Worm (Caenorhabditis elegans) whole organism, L1 larva: ENCODE data around the gene cest-2.2.

Experiments
- Y116A8C.19 ChIP-seq: sonication (generic microtip); optimal IDR thresholded peaks from 2 replicates; lab custom pipeline; 2016; ENCODE audit warnings: missing compliant biosample characterization, missing genetic modification characterization, borderline replicate concordance
- ceh-82 ChIP-seq, 3 experiments: fragments of 150-350 bp in 1 of 3; sonication (generic microtip) in 2 of 3; optimal IDR thresholded peaks; 2 replicates each; lab custom pipeline; 2014 to 2017; ENCODE audit warnings: missing biosample characterization in 3 of 3, missing genetic modification characterization in 3 of 3
- elt-3 ChIP-seq, 6 experiments: fragments of 150-350 bp in 1 of 6; sonication (generic microtip); optimal IDR thresholded peaks; 2 replicates each; lab custom pipeline; 2017 to 2018; ENCODE audit warnings: missing biosample characterization in 6 of 6, missing genetic modification characterization in 6 of 6, inconsistent platforms in 1 of 6
- fos-1 ChIP-seq: fragments of 150-350 bp; optimal IDR thresholded peaks from 2 replicates; lab custom pipeline; 2014; ENCODE audit warnings: missing biosample characterization, missing genetic modification characterization
- lin-13 ChIP-seq: fragments of 150-350 bp; optimal IDR thresholded peaks from 2 replicates; lab custom pipeline; 2014; ENCODE audit warnings: missing biosample characterization, missing genetic modification reagents, missing genetic modification characterization
- lsy-2 ChIP-seq, 2 experiments: fragments of 150-350 bp; optimal IDR thresholded peaks; 2 replicates each; lab custom pipeline; 2014; ENCODE audit warnings: missing biosample characterization in 2 of 2, missing genetic modification characterization in 2 of 2
- mep-1 ChIP-seq: fragments of 150-350 bp; optimal IDR thresholded peaks from 2 replicates; lab custom pipeline; 2014; ENCODE audit warnings: missing biosample characterization, missing genetic modification characterization
- nhr-12 ChIP-seq: sonication (generic microtip); optimal IDR thresholded peaks from 2 replicates; lab custom pipeline; 2017; ENCODE audit warnings: missing biosample characterization, missing genetic modification characterization
- nhr-71 ChIP-seq: sonication (generic microtip); optimal IDR thresholded peaks from 2 replicates; lab custom pipeline; 2016; ENCODE audit warnings: mild to moderate bottlenecking, missing genetic modification characterization, moderate library complexity, missing compliant biosample characterization
- skn-1 ChIP-seq: fragments of 150-350 bp; optimal IDR thresholded peaks from 2 replicates; lab custom pipeline; 2014; ENCODE audit warnings: missing biosample characterization, missing genetic modification characterization
- snpc-4 ChIP-seq: fragments of 150-350 bp; optimal IDR thresholded peaks from 2 replicates; lab custom pipeline; 2014; ENCODE audit warnings: missing biosample characterization, missing genetic modification characterization
- tbx-2 ChIP-seq: sonication (generic microtip); optimal IDR thresholded peaks from 2 replicates; lab custom pipeline; 2016; ENCODE audit warnings: missing genetic modification characterization, missing compliant biosample characterization
- unc-62 ChIP-seq: fragments of 150-350 bp; optimal IDR thresholded peaks from 2 replicates; lab custom pipeline; 2014; ENCODE audit warnings: missing biosample characterization, missing genetic modification reagents, missing genetic modification characterization
- ztf-11 ChIP-seq, 2 experiments: sonication (generic microtip); optimal IDR thresholded peaks; 2 replicates each; lab custom pipeline; 2016 to 2017; ENCODE audit warnings: missing genetic modification characterization in 2 of 2, missing biosample characterization in 1 of 2, missing compliant biosample characterization in 1 of 2

ce11 chrV:14139252-14140100 is 35.7 kb downstream of the cest-2.2 start:
- no peak for TF ChIP-seq ztf-11 (tag; optimal IDR thresholded peaks at IDR 0.05; lab: Kevin White, UChicago)
- TF ChIP-seq fos-1 (tag; lab: Kevin White, UChicago) = peak; percentile 60
- no peak for TF ChIP-seq skn-1
- peak; percentile 59 for TF ChIP-seq mep-1 (tag; lab: Kevin White, UChicago)
- TF ChIP-seq ceh-82 (tag; optimal IDR thresholded peaks at IDR 0.05; lab: Kevin White, UChicago) = no peak
- peak; percentile 10 for TF ChIP-seq nhr-71 (tag; lab: Kevin White, UChicago)
- no peak for TF ChIP-seq Y116A8C.19 (tag; lab: Kevin White, UChicago)
- TF ChIP-seq nhr-12 (tag; lab: Kevin White, UChicago) = no peak
- no peak for TF ChIP-seq tbx-2 (tag; lab: Kevin White, UChicago)
- no peak for TF ChIP-seq unc-62 (GFP tag; lab: Kevin White, UChicago)
- no peak for TF ChIP-seq lsy-2 (tag; optimal IDR thresholded peaks at IDR 0.05; lab: Kevin White, UChicago)
- TF ChIP-seq elt-3 (tag; optimal IDR thresholded peaks at IDR 0.05; lab: Kevin White, UChicago) = peak in 1 of 6 experiments; percentile 13
- TF ChIP-seq lin-13 (GFP tag; lab: Kevin White, UChicago) = no peak
- TF ChIP-seq snpc-4 (tag; lab: Kevin White, UChicago) = no peak
